Fruit fly (Drosophila melanogaster) whole organism, embryonic: Measurements from ENCODE around the gene drm.

Experiments used
- CG11085 ChIP-seq: fragments of 200-800 bp; sonication (Bioruptor generic); IDR thresholded peaks from 2 replicates; pipeline ENCODE4 v1.3.6; 2022; ENCODE audit warnings: missing biosample characterization, missing genetic modification characterization
- CG11504 ChIP-seq: fragments of 200-800 bp; sonication (Bioruptor generic); optimal IDR thresholded peaks from 3 replicates; lab custom pipeline; 2019; ENCODE audit warnings: missing biosample characterization, mild to moderate bottlenecking, missing genetic modification characterization, moderate library complexity
- CG1529 ChIP-seq: fragments of 200-800 bp; sonication (Bioruptor generic); optimal IDR thresholded peaks from 3 replicates; lab custom pipeline; 2018; ENCODE audit warnings: missing biosample characterization, missing genetic modification characterization
- CG15601 ChIP-seq: fragments of 200-800 bp; sonication (Bioruptor generic); optimal IDR thresholded peaks from 3 replicates; lab custom pipeline; 2019; ENCODE audit warnings: missing biosample characterization, mild to moderate bottlenecking, missing genetic modification characterization, moderate library complexity
- CG1603 ChIP-seq: fragments of 200-800 bp; sonication (Bioruptor generic); optimal IDR thresholded peaks from 2 replicates; lab custom pipeline; 2019; ENCODE audit warnings: missing biosample characterization, mild to moderate bottlenecking, missing genetic modification characterization, moderate library complexity
- CG16779 ChIP-seq: fragments of 200-800 bp; sonication (Bioruptor generic); IDR thresholded peaks from 2 replicates; pipeline ENCODE4 v1.3.6; 2022; ENCODE audit warnings: missing biosample characterization, missing genetic modification characterization
- CG16813 ChIP-seq: fragments of 200-800 bp; sonication (Bioruptor generic); IDR thresholded peaks from 3 replicates; pipeline ENCODE4 v1.3.6; 2022; ENCODE audit warnings: missing biosample characterization, missing genetic modification characterization; ENCODE audit not compliant: partially characterized antibody
- CG17328 ChIP-seq: fragments of 200-800 bp; sonication (Bioruptor generic); IDR thresholded peaks from 2 replicates; pipeline ENCODE4 v1.3.6; 2022; ENCODE audit warnings: missing biosample characterization, missing genetic modification characterization
- CG17361 ChIP-seq: fragments of 200-800 bp; sonication (Bioruptor generic); IDR thresholded peaks from 3 replicates; pipeline ENCODE4 v1.3.6; 2022; ENCODE audit warnings: missing biosample characterization, missing genetic modification characterization
- CG2116 ChIP-seq: fragments of 200-800 bp; sonication (Bioruptor generic); optimal IDR thresholded peaks from 3 replicates; lab custom pipeline; 2018; ENCODE audit warnings: missing biosample characterization, mild to moderate bottlenecking, missing genetic modification characterization
- CG2678 ChIP-seq: fragments of 200-800 bp; sonication (Bioruptor generic); optimal IDR thresholded peaks from 3 replicates; lab custom pipeline; 2019; ENCODE audit warnings: missing biosample characterization, mild to moderate bottlenecking, missing genetic modification characterization, moderate library complexity
- CG33557 ChIP-seq: fragments of 200-800 bp; sonication (Bioruptor generic); optimal IDR thresholded peaks from 2 replicates; lab custom pipeline; 2019; ENCODE audit warnings: missing biosample characterization, mild to moderate bottlenecking, missing genetic modification characterization, moderate library complexity
- CG3847 ChIP-seq: fragments of 200-800 bp; sonication (Bioruptor generic); IDR thresholded peaks from 2 replicates; pipeline ENCODE4 v1.3.6; 2022; ENCODE audit warnings: missing biosample characterization, missing genetic modification characterization
- CG4820 ChIP-seq: fragments of 200-800 bp; sonication (Bioruptor generic); optimal IDR thresholded peaks from 3 replicates; lab custom pipeline; 2016; ENCODE audit warnings: missing biosample characterization, missing genetic modification characterization
- CG4854 ChIP-seq: fragments of 200-800 bp; sonication (Bioruptor generic); optimal IDR thresholded peaks from 2 replicates; lab custom pipeline; 2016; ENCODE audit warnings: missing biosample characterization, missing genetic modification characterization, inconsistent platforms
- CG5245 ChIP-seq: fragments of 200-800 bp; sonication (Bioruptor generic); optimal IDR thresholded peaks from 3 replicates; lab custom pipeline; 2016; ENCODE audit warnings: missing biosample characterization, missing genetic modification characterization
- CG7556 ChIP-seq: fragments of 200-800 bp; sonication (Bioruptor generic); optimal IDR thresholded peaks from 2 replicates; lab custom pipeline; 2017; ENCODE audit warnings: missing biosample characterization, mild to moderate bottlenecking, missing genetic modification characterization
- CG7839 ChIP-seq: fragments of 200-800 bp; sonication (Bioruptor generic); optimal IDR thresholded peaks from 3 replicates; lab custom pipeline; 2018; ENCODE audit warnings: missing biosample characterization, mild to moderate bottlenecking, missing genetic modification characterization, moderate library complexity
- E2f2 ChIP-seq: fragments of 200-800 bp; sonication (Bioruptor generic); IDR thresholded peaks from 2 replicates; pipeline ENCODE4 v1.3.6; 2022; ENCODE audit warnings: missing biosample characterization, missing genetic modification characterization
- Fer2 ChIP-seq: fragments of 200-800 bp; sonication (Bioruptor generic); optimal IDR thresholded peaks from 2 replicates; lab custom pipeline; 2018; ENCODE audit warnings: missing biosample characterization, mild to moderate bottlenecking, missing genetic modification characterization, moderate library complexity
- Hmr ChIP-seq: fragments of 200-800 bp; sonication (Bioruptor generic); optimal IDR thresholded peaks from 3 replicates; lab custom pipeline; 2017; ENCODE audit warnings: mild to moderate bottlenecking, missing biosample characterization, missing genetic modification reagents, missing genetic modification characterization
- MTF-1 ChIP-seq: fragments of 200-800 bp; sonication (Bioruptor generic); optimal IDR thresholded peaks from 2 replicates; lab custom pipeline; 2018; ENCODE audit warnings: missing biosample characterization, mild to moderate bottlenecking, missing genetic modification characterization, borderline replicate concordance
- Myb ChIP-seq: fragments of 200-800 bp; sonication (Bioruptor generic); optimal IDR thresholded peaks from 2 replicates; lab custom pipeline; 2016; ENCODE audit warnings: missing biosample characterization, missing genetic modification characterization
- NC2α ChIP-seq: fragments of 200-800 bp; sonication (Bioruptor generic); optimal IDR thresholded peaks from 2 replicates; lab custom pipeline; 2016; ENCODE audit warnings: missing biosample characterization, missing genetic modification characterization
- Nf-YA ChIP-seq: fragments of 200-800 bp; sonication (Bioruptor generic); IDR thresholded peaks from 2 replicates; pipeline ENCODE4 v1.3.6; 2022; ENCODE audit warnings: missing biosample characterization, missing genetic modification characterization
- Sox100B ChIP-seq: fragments of 200-800 bp; sonication (Bioruptor generic); optimal IDR thresholded peaks from 3 replicates; lab custom pipeline; 2018; ENCODE audit warnings: missing biosample characterization, mild to moderate bottlenecking, missing genetic modification characterization
- Trl ChIP-seq, 3 experiments: fragments of >200 bp in 2 of 3; fragments of 200-800 bp in 1 of 3; sonication (Bioruptor generic) in 1 of 3; optimal IDR thresholded peaks; 2 replicates in 1 of 3; 3 replicates in 2 of 3; lab custom pipeline; 2016 to 2017; ENCODE audit warnings: missing biosample characterization in 1 of 3, missing genetic modification characterization in 1 of 3
- ap ChIP-seq: fragments of 200-800 bp; sonication (Bioruptor generic); IDR thresholded peaks from 2 replicates; pipeline ENCODE4 v1.3.6; 2022; ENCODE audit warnings: missing biosample characterization, missing genetic modification characterization
- az2 ChIP-seq: fragments of 200-800 bp; sonication (Bioruptor generic); optimal IDR thresholded peaks from 3 replicates; lab custom pipeline; 2016; ENCODE audit warnings: missing biosample characterization, missing genetic modification characterization
- cas ChIP-seq: fragments of 200-800 bp; sonication (Bioruptor generic); IDR thresholded peaks from 2 replicates; pipeline ENCODE4 v1.3.6; 2022; ENCODE audit warnings: missing biosample characterization, missing genetic modification characterization
- cato ChIP-seq: fragments of 200-800 bp; sonication (Bioruptor generic); optimal IDR thresholded peaks from 2 replicates; lab custom pipeline; 2016; ENCODE audit warnings: missing biosample characterization, missing genetic modification characterization, borderline replicate concordance
- dmrt11E ChIP-seq: fragments of 200-800 bp; sonication (Bioruptor generic); optimal IDR thresholded peaks from 3 replicates; lab custom pipeline; 2018; ENCODE audit warnings: missing biosample characterization, mild to moderate bottlenecking, missing genetic modification characterization, moderate library complexity
- dysf ChIP-seq: fragments of 200-800 bp; sonication (Bioruptor generic); IDR thresholded peaks from 3 replicates; pipeline ENCODE4 v1.3.6; 2022; ENCODE audit warnings: missing biosample characterization, missing genetic modification characterization
- gro ChIP-seq: fragments of 200-800 bp; sonication (Bioruptor generic); optimal IDR thresholded peaks from 2 replicates; lab custom pipeline; 2016; ENCODE audit warnings: missing biosample characterization, missing genetic modification characterization
- her ChIP-seq: fragments of 200-800 bp; sonication (Bioruptor generic); optimal IDR thresholded peaks from 2 replicates; lab custom pipeline; 2016; ENCODE audit warnings: missing biosample characterization, missing genetic modification characterization
- inv ChIP-seq: fragments of 200-800 bp; sonication (Bioruptor generic); IDR thresholded peaks from 2 replicates; pipeline ENCODE4 v1.3.6; 2022; ENCODE audit warnings: missing biosample characterization, missing genetic modification characterization; ENCODE audit not compliant: partially characterized antibody
- jigr1 ChIP-seq: fragments of 200-800 bp; sonication (Bioruptor generic); IDR thresholded peaks from 3 replicates; pipeline ENCODE4 v1.3.6; 2022; ENCODE audit warnings: missing biosample characterization, missing genetic modification characterization
- kah ChIP-seq: fragments of 200-800 bp; sonication (Bioruptor generic); optimal IDR thresholded peaks from 2 replicates; lab custom pipeline; 2018; ENCODE audit warnings: missing biosample characterization, mild to moderate bottlenecking, missing genetic modification characterization
- kni ChIP-seq: fragments of 200-800 bp; sonication (Bioruptor generic); optimal IDR thresholded peaks from 3 replicates; lab custom pipeline; 2017; ENCODE audit warnings: mild to moderate bottlenecking, missing biosample characterization, missing genetic modification reagents, missing genetic modification characterization
- nau ChIP-seq: fragments of 200-800 bp; sonication (Bioruptor generic); optimal IDR thresholded peaks from 3 replicates; lab custom pipeline; 2017; ENCODE audit warnings: missing biosample characterization, mild to moderate bottlenecking, missing genetic modification characterization, missing genetic modification reagents
- otp ChIP-seq: fragments of 200-800 bp; sonication (Bioruptor generic); IDR thresholded peaks from 3 replicates; pipeline ENCODE4, ENCODE4 v1.3.6; 2022; ENCODE audit warnings: missing biosample characterization, missing genetic modification characterization
- pzg ChIP-seq: fragments of 200-800 bp; sonication (Bioruptor generic); optimal IDR thresholded peaks from 3 replicates; lab custom pipeline; 2018; ENCODE audit warnings: missing biosample characterization, mild to moderate bottlenecking, missing genetic modification characterization, moderate library complexity
- row ChIP-seq: fragments of 200-800 bp; sonication (Bioruptor generic); IDR thresholded peaks from 3 replicates; pipeline ENCODE4 v1.3.6; 2022; ENCODE audit warnings: missing biosample characterization, missing genetic modification characterization
- schlank ChIP-seq: fragments of 200-800 bp; sonication (Bioruptor generic); optimal IDR thresholded peaks from 2 replicates; lab custom pipeline; 2018; ENCODE audit warnings: missing biosample characterization, mild to moderate bottlenecking, missing genetic modification characterization
- scrt ChIP-seq: fragments of 200-800 bp; sonication (Bioruptor generic); optimal IDR thresholded peaks from 2 replicates; lab custom pipeline; 2018; ENCODE audit warnings: missing biosample characterization, mild to moderate bottlenecking, missing genetic modification characterization, moderate library complexity
- tap ChIP-seq: fragments of 200-800 bp; optimal IDR thresholded peaks from 3 replicates; lab custom pipeline; 2019; ENCODE audit warnings: missing biosample characterization, mild to moderate bottlenecking, missing genetic modification characterization, moderate library complexity
- tll ChIP-seq, 2 experiments: fragments of 200-800 bp in 1 of 2; fragments of >200 bp in 1 of 2; sonication (Bioruptor generic) in 1 of 2; optimal IDR thresholded peaks; 2 replicates each; lab custom pipeline; 2017 to 2019; ENCODE audit warnings: missing biosample characterization in 2 of 2, missing genetic modification characterization in 2 of 2, mild to moderate bottlenecking in 1 of 2, moderate library complexity in 1 of 2
- vnd ChIP-seq: fragments of 200-800 bp; sonication (Bioruptor generic); IDR thresholded peaks from 3 replicates; pipeline ENCODE4 v1.3.6; 2022; ENCODE audit warnings: missing biosample characterization, missing genetic modification characterization; ENCODE audit not compliant: partially characterized antibody
- zfh1 ChIP-seq: fragments of 200-800 bp; sonication (Bioruptor generic); IDR thresholded peaks from 3 replicates; pipeline ENCODE4 v1.3.6; 2022; ENCODE audit warnings: missing biosample characterization, missing genetic modification characterization
- zfh2 ChIP-seq: fragments of 200-800 bp; sonication (Bioruptor generic); optimal IDR thresholded peaks from 2 replicates; lab custom pipeline; 2016; ENCODE audit warnings: missing biosample characterization, missing genetic modification characterization

The drm gene

DNA sequence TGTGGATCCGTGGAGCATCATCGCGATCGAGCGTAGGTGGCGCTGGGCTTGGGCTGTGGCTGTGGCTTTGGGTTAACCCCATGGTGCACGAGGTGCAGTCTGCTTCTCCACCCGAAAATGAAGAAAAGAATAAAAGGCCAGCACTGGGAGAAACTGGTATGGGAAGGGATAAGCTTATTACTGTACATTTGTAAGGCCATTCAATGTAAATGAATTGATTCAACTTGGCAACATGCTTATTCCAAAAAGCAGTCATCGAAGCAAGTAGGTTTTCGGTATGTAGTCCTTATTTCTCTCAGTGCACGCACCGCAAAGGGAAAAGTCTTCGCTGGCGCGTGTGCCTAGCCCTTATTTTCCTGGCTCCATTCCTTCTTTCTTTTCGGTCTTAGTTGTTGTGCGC is 27.5 kb downstream of the drm start (continued):
- TF ChIP-seq otp (peak; percentile 42; the same call in 1 of the 3 replicates), CG4820 (GFP tag; lab: Kevin White, UChicago) (peak; percentile 41), CG11085 (GFP tag; lab: Robert Waterston, UW) (no peak), CG2678 (peak; percentile 41), kah (GFP tag; lab: Kevin White, UChicago) (no peak), cas (GFP tag; lab: Robert Waterston, UW) (no peak), CG3847 (GFP tag; lab: Robert Waterston, UW) (no peak), nau (no peak), CG4854 (GFP tag; lab: Kevin White, UChicago) (no peak), jigr1 (GFP tag; lab: Robert Waterston, UW) (no peak), CG5245 (GFP tag; lab: Kevin White, UChicago) (peak; percentile 34), MTF-1 (no peak), Sox100B (GFP tag; lab: Kevin White, UChicago) (no peak), CG7556 (no peak), Fer2 (tag; lab: Kevin White, UChicago) (no peak), az2 (GFP tag; lab: Kevin White, UChicago) (peak; percentile 17), dysf (GFP tag; lab: Robert Waterston, UW) (peak; percentile 43; the same call in 1 of the 3 replicates), inv (GFP tag; lab: Robert Waterston, UW) (no peak), cato (GFP tag; lab: Kevin White, UChicago) (no peak), CG7839 (tag; lab: Kevin White, UChicago) (peak; percentile 53), tll (GFP tag; optimal IDR thresholded peaks at IDR 0.05; lab: Kevin White, UChicago) (no peak), zfh1 (GFP tag; lab: Robert Waterston, UW) (peak; percentile 81), kni (GFP tag; lab: Kevin White, UChicago) (peak; percentile 19), CG17328 (GFP tag; lab: Robert Waterston, UW) (0 out of 2 replicates have a peak, but pooled peaks have one; percentile 49), CG2116 (GFP tag; lab: Kevin White, UChicago) (no peak), scrt (GFP tag; lab: Kevin White, UChicago) (no peak), CG16813 (no peak), Myb (no peak), CG1603 (peak; percentile 66), Nf-YA (GFP tag; lab: Robert Waterston, UW) (no peak), zfh2 (GFP tag; lab: Kevin White, UChicago) (no peak), gro (no peak), CG11504 (tag; lab: Kevin White, UChicago) (peak; percentile 45), schlank (tag; lab: Kevin White, UChicago) (no peak), Hmr (GFP tag; lab: Kevin White, UChicago) (no peak), CG17361 (GFP tag; lab: Robert Waterston, UW) (peak; percentile 62; the same call in 2 of the 3 replicates), dmrt11E (tag; lab: Kevin White, UChicago) (peak; percentile 79), pzg (no peak), CG15601 (tag; lab: Kevin White, UChicago) (peak; percentile 52), CG1529 (GFP tag; lab: Kevin White, UChicago) (peak; percentile 35), vnd (GFP tag; lab: Robert Waterston, UW) (no peak), CG33557 (peak; percentile 63), ap (peak; percentile 19; the same call in 1 of the 2 replicates), E2f2 (no peak), row (peak; percentile 56), her (GFP tag; lab: Kevin White, UChicago) (peak; percentile 8), NC2α (GFP tag; lab: Kevin White, UChicago) (peak; percentile 8), tap (tag; lab: Kevin White, UChicago) (no peak), CG16779 (no peak), Trl (optimal IDR thresholded peaks at IDR 0.05; lab: Kevin White, UChicago) (no peak), Trl (GFP tag; optimal IDR thresholded peaks at IDR 0.05; lab: Kevin White, UChicago) (peak; percentile 29)
